Fruit fly (Drosophila melanogaster) whole organism, adult: ENCODE data around the gene Pop4.

ENCODE experiments used
- CG12768 ChIP-seq: fragments of 200-800 bp; sonication (Bioruptor generic); optimal IDR thresholded peaks from 2 replicates; lab custom pipeline; 2017; ENCODE audit warnings: missing biosample characterization, missing genetic modification characterization, mild to moderate bottlenecking, moderate library complexity, missing genetic modification reagents
- pad ChIP-seq: fragments of 200-800 bp; sonication (Bioruptor generic); optimal IDR thresholded peaks from 3 replicates; lab custom pipeline; 2017; ENCODE audit warnings: missing biosample characterization, missing genetic modification characterization, mild to moderate bottlenecking, moderate library complexity, missing genetic modification reagents
- toe ChIP-seq: fragments of 200-800 bp; sonication (Bioruptor generic); optimal IDR thresholded peaks from 2 replicates; lab custom pipeline; 2016; ENCODE audit warnings: missing biosample characterization, missing genetic modification characterization

- TF ChIP-seq toe (GFP tag; lab: Kevin White, UChicago) (no peak), pad (GFP tag; lab: Kevin White, UChicago) (no peak), CG12768 (GFP tag; lab: Kevin White, UChicago) (no peak)
Measured at dm6 chr3L:7992854-7993253, 14.4 kb upstream of the Pop4 start.
